Worm (Caenorhabditis elegans) whole organism, L3 larva: Measurements from ENCODE around the gene sma-4.

Experiments used
- ama-1 ChIP-seq: fragments of 150-350 bp; optimal IDR thresholded peaks from 2 replicates; lab custom pipeline; 2018
- eor-1 ChIP-seq, 2 experiments: fragments of 150-350 bp; optimal IDR thresholded peaks; 2 replicates each; lab custom pipeline; 2014 to 2018; ENCODE audit warnings: missing biosample characterization in 2 of 2, missing genetic modification characterization in 2 of 2
- jun-1 ChIP-seq: fragments of 150-350 bp; optimal IDR thresholded peaks from 2 replicates; lab custom pipeline; 2014; ENCODE audit warnings: missing biosample characterization, missing genetic modification reagents, missing genetic modification characterization
- nhr-12 ChIP-seq: fragments of 150-350 bp; optimal IDR thresholded peaks from 2 replicates; lab custom pipeline; 2014; ENCODE audit warnings: missing biosample characterization, missing genetic modification characterization
- nhr-237 ChIP-seq: fragments of 150-350 bp; optimal IDR thresholded peaks from 2 replicates; lab custom pipeline; 2014; ENCODE audit warnings: missing biosample characterization, missing genetic modification characterization
- pha-4 ChIP-seq: fragments of 150-350 bp; optimal IDR thresholded peaks from 2 replicates; lab custom pipeline; 2014; ENCODE audit warnings: missing biosample characterization, missing genetic modification reagents, missing genetic modification characterization
- skn-1 ChIP-seq: fragments of 150-350 bp; optimal IDR thresholded peaks from 2 replicates; lab custom pipeline; 2014; ENCODE audit warnings: missing biosample characterization, missing genetic modification characterization

DNA sequence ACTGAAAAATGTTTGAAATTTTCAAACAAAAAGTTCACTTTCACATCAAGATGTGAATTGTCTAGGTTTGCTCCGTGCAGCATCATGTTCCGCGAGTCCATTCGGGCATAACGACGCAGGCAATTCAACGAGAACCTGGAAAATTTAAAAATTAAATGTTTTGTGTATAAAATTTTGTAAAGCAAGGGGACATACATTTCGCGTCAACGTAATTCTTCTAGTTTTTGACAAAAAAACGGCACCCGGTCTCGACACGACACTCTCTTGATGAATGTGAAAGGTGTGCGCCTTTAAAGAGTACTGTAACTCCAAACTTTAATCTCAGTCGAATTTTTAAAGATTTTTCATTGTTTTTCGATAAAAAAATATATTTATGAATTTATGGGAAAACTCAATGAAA, 18.0 kb downstream of the sma-4 start, which contains the start of gene R12B2.6:
- TF ChIP-seq nhr-237 (tag; lab: Kevin White, UChicago) (no peak), skn-1 (tag; lab: Kevin White, UChicago) (no peak), ama-1 (no peak), jun-1 (tag; lab: Kevin White, UChicago) (no peak), nhr-12 (tag; lab: Kevin White, UChicago) (no peak), eor-1 (tag; optimal IDR thresholded peaks at IDR 0.05; lab: Kevin White, UChicago) (no peak), pha-4 (tag; lab: Kevin White, UChicago) (no peak)
